Worm (Caenorhabditis elegans) whole organism, L1 larva: Measurements from ENCODE around the gene unc-79.

ENCODE experiments used
- C04F5.9 ChIP-seq: sonication (generic microtip); optimal IDR thresholded peaks from 2 replicates; lab custom pipeline; 2016; ENCODE audit warnings: missing genetic modification characterization, missing compliant biosample characterization
- C16A3.4 ChIP-seq: fragments of 150-350 bp; optimal IDR thresholded peaks from 2 replicates; lab custom pipeline; 2014; ENCODE audit warnings: missing biosample characterization, missing genetic modification characterization
- Y116A8C.19 ChIP-seq: sonication (generic microtip); optimal IDR thresholded peaks from 2 replicates; lab custom pipeline; 2016; ENCODE audit warnings: missing compliant biosample characterization, missing genetic modification characterization, borderline replicate concordance
- alr-1 ChIP-seq: fragments of 200-800 bp; sonication (Bioruptor generic); optimal IDR thresholded peaks from 2 replicates; lab custom pipeline; 2018; ENCODE audit warnings: borderline replicate concordance, mild to moderate bottlenecking, missing genetic modification characterization, missing compliant biosample characterization
- aly-2 ChIP-seq: fragments of 150-350 bp; optimal IDR thresholded peaks from 2 replicates; lab custom pipeline; 2014; ENCODE audit warnings: missing biosample characterization, missing genetic modification characterization
- blmp-1 ChIP-seq: fragments of 150-350 bp; optimal IDR thresholded peaks from 2 replicates; lab custom pipeline; 2014; ENCODE audit warnings: missing biosample characterization, missing genetic modification characterization
- ceh-88 ChIP-seq: fragments of 200-800 bp; sonication (Bioruptor generic); IDR thresholded peaks from 2 replicates; pipeline ENCODE4 v1.3.6; 2022; ENCODE audit warnings: missing genetic modification characterization, missing compliant biosample characterization
- ceh-90 ChIP-seq: sonication (generic microtip); optimal IDR thresholded peaks from 2 replicates; lab custom pipeline; 2016; ENCODE audit warnings: missing genetic modification characterization, missing compliant biosample characterization
- ces-1 ChIP-seq: fragments of 150-350 bp; optimal IDR thresholded peaks from 2 replicates; lab custom pipeline; 2014; ENCODE audit warnings: missing biosample characterization, missing genetic modification reagents, missing genetic modification characterization
- efl-1 ChIP-seq, 4 experiments: fragments of 150-350 bp; optimal IDR thresholded peaks in 3 of 4; peaks in 1 of 4; 1 replicate in 1 of 4; 2 replicates in 3 of 4; lab custom pipeline; 2014; ENCODE audit warnings: missing biosample characterization in 2 of 4, missing genetic modification characterization in 2 of 4, missing genetic modification reagents in 2 of 4
- efl-3 ChIP-seq: fragments of 200-800 bp; sonication (Bioruptor generic); optimal IDR thresholded peaks from 2 replicates; lab custom pipeline; 2018; ENCODE audit warnings: mild to moderate bottlenecking, missing genetic modification characterization, missing compliant biosample characterization
- egl-27 ChIP-seq, 2 experiments: fragments of 150-350 bp in 1 of 2; sonication (generic microtip); optimal IDR thresholded peaks; 3 replicates each; lab custom pipeline; 2017 to 2018; ENCODE audit warnings: missing biosample characterization in 2 of 2, missing genetic modification characterization in 2 of 2, missing genetic modification reagents in 2 of 2
- elt-3 ChIP-seq, 6 experiments: fragments of 150-350 bp in 1 of 6; sonication (generic microtip); optimal IDR thresholded peaks; 2 replicates each; lab custom pipeline; 2017 to 2018; ENCODE audit warnings: missing biosample characterization in 6 of 6, missing genetic modification characterization in 6 of 6, inconsistent platforms in 1 of 6
- fkh-10 ChIP-seq: sonication (generic microtip); optimal IDR thresholded peaks from 2 replicates; lab custom pipeline; 2017; ENCODE audit warnings: missing biosample characterization, missing genetic modification reagents, missing genetic modification characterization
- fkh-8 ChIP-seq: sonication (generic microtip); optimal IDR thresholded peaks from 2 replicates; lab custom pipeline; 2016; ENCODE audit warnings: mild to moderate bottlenecking, missing genetic modification characterization, missing compliant biosample characterization
- grh-1 ChIP-seq: fragments of 200-800 bp; sonication (Bioruptor generic); IDR thresholded peaks from 2 replicates; pipeline ENCODE4 v1.3.6; 2022; ENCODE audit warnings: missing genetic modification reagents, missing genetic modification characterization, missing compliant biosample characterization
- hlh-4 ChIP-seq: sonication (generic microtip); optimal IDR thresholded peaks from 2 replicates; lab custom pipeline; 2016; ENCODE audit warnings: mild to moderate bottlenecking, missing genetic modification characterization, missing compliant biosample characterization
- hpl-2 ChIP-seq: fragments of 150-350 bp; optimal IDR thresholded peaks from 2 replicates; lab custom pipeline; 2014; ENCODE audit warnings: missing biosample characterization, missing genetic modification reagents, missing genetic modification characterization
- isw-1 ChIP-seq: fragments of 200-800 bp; sonication (Bioruptor generic); IDR thresholded peaks from 2 replicates; pipeline ENCODE4 v1.3.6; 2022; ENCODE audit warnings: missing genetic modification characterization, missing compliant biosample characterization
- jun-1 ChIP-seq: fragments of 150-350 bp; optimal IDR thresholded peaks from 2 replicates; lab custom pipeline; 2014; ENCODE audit warnings: missing biosample characterization, missing genetic modification reagents, missing genetic modification characterization
- lin-13 ChIP-seq: fragments of 150-350 bp; optimal IDR thresholded peaks from 2 replicates; lab custom pipeline; 2014; ENCODE audit warnings: missing biosample characterization, missing genetic modification reagents, missing genetic modification characterization
- lin-14 ChIP-seq: fragments of 200-800 bp; sonication (Bioruptor generic); optimal IDR thresholded peaks from 2 replicates; lab custom pipeline; 2018; ENCODE audit warnings: mild to moderate bottlenecking, missing genetic modification characterization, moderate library complexity, missing compliant biosample characterization
- lin-35 ChIP-seq, 2 experiments: fragments of 150-350 bp; optimal IDR thresholded peaks; 2 replicates each; lab custom pipeline; 2014; ENCODE audit warnings: missing biosample characterization in 2 of 2, missing genetic modification characterization in 2 of 2, missing genetic modification reagents in 2 of 2
- lir-3 ChIP-seq: sonication (generic microtip); optimal IDR thresholded peaks from 2 replicates; lab custom pipeline; 2016; ENCODE audit warnings: mild to moderate bottlenecking, missing genetic modification characterization, moderate library complexity, missing compliant biosample characterization; ENCODE audit not compliant: poor library complexity
- lsy-2 ChIP-seq, 2 experiments: fragments of 150-350 bp; optimal IDR thresholded peaks; 2 replicates each; lab custom pipeline; 2014; ENCODE audit warnings: missing biosample characterization in 2 of 2, missing genetic modification characterization in 2 of 2
- mab-9 ChIP-seq: fragments of 200-800 bp; sonication (Bioruptor generic); IDR thresholded peaks from 2 replicates; pipeline ENCODE4 v1.3.6; 2022; ENCODE audit warnings: missing genetic modification reagents, missing genetic modification characterization, missing compliant biosample characterization
- mdl-1 ChIP-seq, 2 experiments: fragments of 150-350 bp; optimal IDR thresholded peaks; 2 replicates each; lab custom pipeline; 2014 to 2017; ENCODE audit warnings: missing biosample characterization in 2 of 2, missing genetic modification characterization in 2 of 2, inconsistent platforms in 1 of 2
- mef-2 ChIP-seq: fragments of 150-350 bp; optimal IDR thresholded peaks from 2 replicates; lab custom pipeline; 2014; ENCODE audit warnings: missing biosample characterization, missing genetic modification characterization
- nhr-19 ChIP-seq: fragments of 200-800 bp; sonication (Bioruptor generic); conservative IDR thresholded peaks from 2 replicates; pipeline ENCODE4 v1.3.6; 2022; ENCODE audit warnings: missing genetic modification characterization, missing compliant biosample characterization
- nhr-28 ChIP-seq: fragments of 150-350 bp; optimal IDR thresholded peaks from 2 replicates; lab custom pipeline; 2014; ENCODE audit warnings: missing biosample characterization, missing genetic modification characterization
- nhr-47 ChIP-seq: sonication (generic microtip); optimal IDR thresholded peaks from 2 replicates; lab custom pipeline; 2016; ENCODE audit warnings: mild to moderate bottlenecking, missing genetic modification characterization, moderate library complexity, missing compliant biosample characterization
- nhr-71 ChIP-seq: sonication (generic microtip); optimal IDR thresholded peaks from 2 replicates; lab custom pipeline; 2016; ENCODE audit warnings: mild to moderate bottlenecking, missing genetic modification characterization, moderate library complexity, missing compliant biosample characterization
- nhr-85 ChIP-seq: sonication (generic microtip); peaks from one replicate; lab custom pipeline; 2016; ENCODE audit warnings: missing genetic modification characterization, inconsistent platforms, missing compliant biosample characterization
- nhr-90 ChIP-seq: sonication (generic microtip); optimal IDR thresholded peaks from 2 replicates; lab custom pipeline; 2016; ENCODE audit warnings: mild to moderate bottlenecking, missing genetic modification characterization, missing compliant biosample characterization; ENCODE audit not compliant: poor library complexity
- pqm-1 ChIP-seq: sonication (generic microtip); optimal IDR thresholded peaks from 3 replicates; lab custom pipeline; 2017; ENCODE audit warnings: missing biosample characterization, missing genetic modification characterization
- rnt-1 ChIP-seq: sonication (generic microtip); optimal IDR thresholded peaks from 2 replicates; lab custom pipeline; 2016; ENCODE audit warnings: mild to moderate bottlenecking, missing genetic modification characterization, moderate library complexity, missing compliant biosample characterization
- snpc-4 ChIP-seq: fragments of 150-350 bp; optimal IDR thresholded peaks from 2 replicates; lab custom pipeline; 2014; ENCODE audit warnings: missing biosample characterization, missing genetic modification characterization
- sox-4 ChIP-seq: sonication (generic microtip); optimal IDR thresholded peaks from 2 replicates; lab custom pipeline; 2016; ENCODE audit warnings: missing genetic modification characterization, missing compliant biosample characterization
- sup-37 ChIP-seq: fragments of 200-800 bp; sonication (Bioruptor generic); optimal IDR thresholded peaks from 2 replicates; lab custom pipeline; 2018; ENCODE audit warnings: mild to moderate bottlenecking, missing genetic modification characterization, missing compliant biosample characterization
- swsn-7 ChIP-seq: sonication (generic microtip); optimal IDR thresholded peaks from 2 replicates; lab custom pipeline; 2016; ENCODE audit warnings: missing genetic modification characterization, missing compliant biosample characterization
- tbx-2 ChIP-seq: sonication (generic microtip); optimal IDR thresholded peaks from 2 replicates; lab custom pipeline; 2016; ENCODE audit warnings: missing genetic modification characterization, missing compliant biosample characterization
- tlp-1 ChIP-seq: fragments of 150-350 bp; optimal IDR thresholded peaks from 2 replicates; lab custom pipeline; 2014; ENCODE audit warnings: missing biosample characterization, missing genetic modification characterization
- unc-30 ChIP-seq: sonication (generic microtip); optimal IDR thresholded peaks from 2 replicates; lab custom pipeline; 2017; ENCODE audit warnings: missing biosample characterization, missing genetic modification characterization
- unc-62 ChIP-seq: fragments of 150-350 bp; optimal IDR thresholded peaks from 2 replicates; lab custom pipeline; 2014; ENCODE audit warnings: missing biosample characterization, missing genetic modification reagents, missing genetic modification characterization
- unc-98 ChIP-seq: fragments of 200-800 bp; sonication (Bioruptor generic); IDR thresholded peaks from 2 replicates; pipeline ENCODE4 v1.3.6; 2022; ENCODE audit warnings: missing genetic modification characterization, missing compliant biosample characterization
- vab-15 ChIP-seq: sonication (generic microtip); optimal IDR thresholded peaks from 2 replicates; lab custom pipeline; 2017; ENCODE audit warnings: missing genotype, mild to moderate bottlenecking, missing genetic modification characterization, missing compliant biosample characterization
- xbp-1 ChIP-seq: sonication (generic microtip); optimal IDR thresholded peaks from 2 replicates; lab custom pipeline; 2016; ENCODE audit warnings: missing genetic modification characterization, missing compliant biosample characterization
- zag-1 ChIP-seq: fragments of 150-350 bp; optimal IDR thresholded peaks from 2 replicates; lab custom pipeline; 2014; ENCODE audit warnings: missing biosample characterization, missing genetic modification characterization
- zip-4 ChIP-seq: fragments of 200-800 bp; sonication (Bioruptor generic); optimal IDR thresholded peaks from 2 replicates; lab custom pipeline; 2018; ENCODE audit warnings: mild to moderate bottlenecking, missing genetic modification characterization, moderate library complexity, missing compliant biosample characterization
- ztf-11 ChIP-seq, 2 experiments: sonication (generic microtip); optimal IDR thresholded peaks; 2 replicates each; lab custom pipeline; 2016 to 2017; ENCODE audit warnings: missing genetic modification characterization in 2 of 2, missing biosample characterization in 1 of 2, missing compliant biosample characterization in 1 of 2
- ztf-4 ChIP-seq: fragments of 150-350 bp; optimal IDR thresholded peaks from 2 replicates; lab custom pipeline; 2014; ENCODE audit warnings: missing biosample characterization, missing genetic modification characterization

Gene unc-79

DNA sequence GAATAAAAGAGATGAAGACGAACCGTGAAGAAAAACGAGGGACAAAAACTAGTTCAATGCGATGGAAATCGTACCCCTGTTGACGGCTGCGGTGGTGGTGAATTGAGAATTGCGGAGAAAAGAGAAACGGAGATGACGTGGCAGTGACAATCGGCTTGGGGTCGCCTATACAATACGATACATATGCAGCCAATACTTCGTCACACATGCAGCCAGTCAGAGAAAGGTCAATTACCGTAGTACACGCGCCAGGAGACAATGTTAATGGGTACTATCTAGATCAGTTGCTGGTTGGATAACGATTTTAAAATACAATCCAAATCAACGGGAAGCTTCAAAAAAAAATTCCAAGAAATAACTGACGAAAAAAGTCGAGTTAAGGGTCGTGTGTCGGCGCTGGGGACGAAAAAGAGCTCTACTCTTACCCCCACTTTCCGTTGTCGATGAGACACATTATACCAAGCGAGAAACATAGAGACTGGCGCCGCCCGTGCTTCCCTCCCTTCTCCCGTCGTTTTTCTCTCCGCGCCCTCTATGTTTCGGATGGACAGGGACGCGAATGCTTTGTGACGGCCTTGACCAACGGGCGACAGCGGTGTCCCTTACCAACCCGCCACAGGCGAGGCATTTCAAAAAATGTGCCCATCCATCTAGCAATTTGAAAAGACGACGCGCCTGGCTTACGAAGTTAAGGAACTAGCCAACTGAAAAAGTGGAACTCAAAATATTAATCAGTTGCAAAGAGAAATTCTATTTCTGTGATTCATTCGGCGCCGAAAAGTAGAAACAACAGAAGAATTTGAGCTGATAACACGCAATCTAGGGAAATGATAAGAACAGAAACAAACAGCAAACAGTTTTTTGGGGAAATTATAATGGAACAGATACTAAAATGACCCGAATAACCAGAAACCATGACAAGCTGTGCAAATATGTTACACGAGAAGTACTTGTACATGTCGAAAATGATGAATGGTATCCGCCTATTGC is 47.5 kb upstream of the unc-79 start (continued):
- no peak for TF ChIP-seq nhr-19
- no peak for TF ChIP-seq unc-62
- TF ChIP-seq nhr-71 (tag; lab: Kevin White, UChicago), result peak; percentile 11
- TF ChIP-seq lin-35 (GFP tag; optimal IDR thresholded peaks at IDR 0.05; lab: Kevin White, UChicago), result peak in 1 of 2 experiments; percentile 2
- peak; percentile 93 for TF ChIP-seq lin-14 (GFP tag; lab: Kevin White, UChicago)
- peak in 1 of 2 experiments; percentile 20 for TF ChIP-seq efl-1 (optimal IDR thresholded peaks at IDR 0.05; lab: Kevin White, UChicago)
- TF ChIP-seq efl-1 (GFP tag; optimal IDR thresholded peaks at IDR 0.05 in 1 of 2; lab: Kevin White, UChicago), result peak; percentile 13 to 62
- TF ChIP-seq tbx-2 (tag; lab: Kevin White, UChicago), result no peak
- no peak for TF ChIP-seq ceh-88
- no peak for TF ChIP-seq zip-4 (GFP tag; lab: Kevin White, UChicago)
- no peak for TF ChIP-seq jun-1 (tag; lab: Kevin White, UChicago)
- TF ChIP-seq sox-4 (tag; lab: Kevin White, UChicago), result no peak
- no peak for TF ChIP-seq egl-27 (tag; optimal IDR thresholded peaks at IDR 0.05; lab: Kevin White, UChicago)
- no peak for TF ChIP-seq fkh-8
- no peak for TF ChIP-seq mef-2 (tag; lab: Kevin White, UChicago)
- no peak for TF ChIP-seq C16A3.4 (tag; lab: Kevin White, UChicago)
- TF ChIP-seq lin-13, result no peak
- TF ChIP-seq vab-15 (tag; lab: Kevin White, UChicago), result no peak
- no peak for TF ChIP-seq Y116A8C.19 (tag; lab: Kevin White, UChicago)
- 0 out of 2 replicates have a peak, but pooled peaks have one; percentile 9 for TF ChIP-seq mab-9
- peak; percentile 4 to 37 for TF ChIP-seq lsy-2 (tag; optimal IDR thresholded peaks at IDR 0.05; lab: Kevin White, UChicago)
- TF ChIP-seq ceh-90 (tag; lab: Kevin White, UChicago), result no peak
- no peak for TF ChIP-seq efl-3
- TF ChIP-seq blmp-1 (tag; lab: Kevin White, UChicago), result peak; percentile 66
- no peak for TF ChIP-seq sup-37 (GFP tag; lab: Kevin White, UChicago)
- TF ChIP-seq snpc-4 (tag; lab: Kevin White, UChicago), result no peak
- TF ChIP-seq nhr-28, result no peak
- TF ChIP-seq nhr-85 (tag; lab: Kevin White, UChicago), result no peak
- TF ChIP-seq isw-1 (GFP tag; lab: Robert Waterston, UW), result no peak
- no peak for TF ChIP-seq pqm-1
- TF ChIP-seq hlh-4 (tag; lab: Kevin White, UChicago), result no peak
- no peak for TF ChIP-seq zag-1
- no peak for TF ChIP-seq ces-1
- TF ChIP-seq xbp-1, result no peak
- no peak for TF ChIP-seq lir-3
- TF ChIP-seq swsn-7 (tag; lab: Kevin White, UChicago), result peak; percentile 23
- TF ChIP-seq nhr-90 (tag; lab: Kevin White, UChicago), result no peak
- TF ChIP-seq ztf-4 (tag; lab: Kevin White, UChicago), result no peak
- TF ChIP-seq unc-30 (tag; lab: Kevin White, UChicago), result no peak

DNA sequence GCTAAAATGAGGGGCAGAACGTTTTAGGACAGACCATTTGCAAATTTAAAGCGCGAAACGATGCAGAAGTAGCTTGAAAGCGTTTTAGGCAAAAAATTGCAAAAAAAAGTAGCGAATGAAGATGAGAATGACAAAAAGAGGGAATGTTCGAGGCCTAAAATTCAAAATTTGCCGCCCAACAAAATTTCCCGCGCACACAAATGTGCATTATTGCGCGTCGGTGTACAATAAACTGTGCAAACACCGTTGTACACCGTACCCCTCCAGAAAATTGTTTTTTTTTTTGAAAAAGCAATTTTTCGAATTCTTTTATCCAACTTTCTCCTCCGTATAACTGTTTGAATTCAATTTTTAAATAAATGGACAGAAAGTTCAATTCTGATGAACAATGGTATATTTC is 46.6 kb upstream of the unc-79 start, which contains the start of gene snpc-3.4:
Gene snpc-3.4, plus strand, starts transcription at position 237 of the 400 bp plus-strand sequence.
- TF ChIP-seq C04F5.9 (tag; lab: Kevin White, UChicago) (no peak), nhr-47 (tag; lab: Kevin White, UChicago) (peak; percentile 77), rnt-1 (peak; percentile 55), grh-1 (GFP tag; lab: Robert Waterston, UW) (no peak), lsy-2 (tag; optimal IDR thresholded peaks at IDR 0.05; lab: Kevin White, UChicago) (peak; percentile 98 to 99), fkh-10 (peak; percentile 36), efl-3 (no peak), ztf-4 (tag; lab: Kevin White, UChicago) (no peak), lir-3 (no peak), mdl-1 (tag; optimal IDR thresholded peaks at IDR 0.05; lab: Kevin White, UChicago) (peak in 1 of 2 experiments; percentile 57), elt-3 (tag; optimal IDR thresholded peaks at IDR 0.05; lab: Kevin White, UChicago) (peak in 2 of 6 experiments; percentile 57 to 59), nhr-85 (tag; lab: Kevin White, UChicago) (peak; percentile 86), ztf-11 (tag; optimal IDR thresholded peaks at IDR 0.05; lab: Kevin White, UChicago) (peak in 1 of 2 experiments; percentile 22), aly-2 (tag; lab: Kevin White, UChicago) (peak; percentile 53), tlp-1 (no peak), unc-98 (GFP tag; lab: Robert Waterston, UW) (no peak), alr-1 (tag; lab: Kevin White, UChicago) (no peak), hpl-2 (GFP tag; lab: Kevin White, UChicago) (no peak)
